Fruit fly (Drosophila melanogaster) Kc167 (cell line): ENCODE results near the gene CG14667.

ENCODE experiments used
- Myc ChIP-seq: fragments of >200 bp; optimal IDR thresholded peaks from 2 replicates; lab custom pipeline; 2017; ENCODE audit warnings: missing external identifiers
- h ChIP-seq: fragments of >200 bp; optimal IDR thresholded peaks from 3 replicates; lab custom pipeline; 2018; ENCODE audit warnings: missing external identifiers

- TF ChIP-seq Myc (lab: Kevin White, UChicago), result no peak
- no peak for TF ChIP-seq h
These were observed 10.9 kb downstream of the CG14667 start for dm6 chr3R:5385761-5386160.
